Worm (Caenorhabditis elegans) whole organism, L4 larva: Measurements from ENCODE around the gene Y44A6D.7.

Experiments
- F37D6.2 ChIP-seq: sonication (generic microtip); optimal IDR thresholded peaks from 2 replicates; lab custom pipeline; 2016; ENCODE audit warnings: mild to moderate bottlenecking, missing genetic modification characterization, missing compliant biosample characterization
- F49E8.2 ChIP-seq: sonication (generic microtip); optimal IDR thresholded peaks from 2 replicates; lab custom pipeline; 2016; ENCODE audit warnings: missing compliant biosample characterization, mild to moderate bottlenecking, missing genetic modification characterization, borderline replicate concordance
- Y48G9A.11 ChIP-seq: fragments of 200-800 bp; sonication (Bioruptor generic); IDR thresholded peaks from 2 replicates; pipeline ENCODE4 v1.3.6; 2022; ENCODE audit warnings: missing genetic modification reagents, missing genetic modification characterization, missing compliant biosample characterization
- Y75B8A.6 ChIP-seq: fragments of 200-800 bp; sonication (Bioruptor generic); IDR thresholded peaks from 2 replicates; pipeline ENCODE4 v1.3.6; 2022; ENCODE audit warnings: missing genetic modification reagents, missing genetic modification characterization, missing compliant biosample characterization
- ZK337.2 ChIP-seq: fragments of 200-800 bp; sonication (Bioruptor generic); IDR thresholded peaks from 2 replicates; pipeline ENCODE4 v1.3.6; 2022; ENCODE audit warnings: missing genetic modification reagents, missing genetic modification characterization, missing compliant biosample characterization
- ZK546.5 ChIP-seq, 2 experiments: sonication (generic microtip); optimal IDR thresholded peaks; 2 replicates each; lab custom pipeline; 2017; ENCODE audit warnings: missing biosample characterization in 2 of 2, missing genetic modification characterization in 2 of 2
- aha-1 ChIP-seq: fragments of 150-350 bp; peaks from one replicate; lab custom pipeline; 2014; ENCODE audit warnings: missing biosample characterization, missing genetic modification characterization
- ceh-20 ChIP-seq: fragments of 200-800 bp; sonication (Bioruptor generic); IDR thresholded peaks from 2 replicates; pipeline ENCODE4 v1.3.6; 2022; ENCODE audit warnings: missing genetic modification reagents, missing genetic modification characterization, missing compliant biosample characterization
- ceh-82 ChIP-seq: sonication (generic microtip); optimal IDR thresholded peaks from 2 replicates; lab custom pipeline; 2017; ENCODE audit warnings: missing biosample characterization, missing genetic modification characterization
- daf-16 ChIP-seq, 3 experiments: sonication (generic microtip); optimal IDR thresholded peaks; 2 replicates each; lab custom pipeline; 2016 to 2017; ENCODE audit warnings: missing genetic modification characterization in 3 of 3, missing genetic modification reagents in 3 of 3, mild to moderate bottlenecking in 2 of 3, missing compliant biosample characterization in 2 of 3, missing biosample characterization in 1 of 3, moderate library complexity in 1 of 3
- egl-27 ChIP-seq: sonication (generic microtip); optimal IDR thresholded peaks from 3 replicates; lab custom pipeline; 2017; ENCODE audit warnings: missing biosample characterization, missing genetic modification reagents, missing genetic modification characterization
- hif-1 ChIP-seq, 2 experiments: sonication (generic microtip); optimal IDR thresholded peaks; 2 replicates each; lab custom pipeline; 2016 to 2017; ENCODE audit warnings: missing compliant biosample characterization in 2 of 2, missing genetic modification characterization in 2 of 2, missing genetic modification reagents in 2 of 2, missing genotype in 2 of 2, mild to moderate bottlenecking in 1 of 2
- hlh-30 ChIP-seq: sonication (generic microtip); optimal IDR thresholded peaks from 2 replicates; lab custom pipeline; 2017; ENCODE audit warnings: antibody characterized with exemption, mild to moderate bottlenecking, missing genetic modification characterization, missing compliant biosample characterization; ENCODE audit not compliant: insufficient read depth
- hmg-1.1 ChIP-seq: fragments of 200-800 bp; sonication (Bioruptor generic); IDR thresholded peaks from 2 replicates; pipeline ENCODE4 v1.3.6; 2022; ENCODE audit warnings: missing genetic modification reagents, missing genetic modification characterization, missing compliant biosample characterization
- lin-1 ChIP-seq: fragments of 200-800 bp; sonication (Bioruptor generic); IDR thresholded peaks from 2 replicates; pipeline ENCODE4 v1.3.6; 2022; ENCODE audit warnings: missing genetic modification reagents, missing genetic modification characterization, missing compliant biosample characterization
- lin-13 ChIP-seq: fragments of 150-350 bp; optimal IDR thresholded peaks from 2 replicates; lab custom pipeline; 2014; ENCODE audit warnings: missing biosample characterization, missing genetic modification reagents, missing genetic modification characterization
- lin-38 ChIP-seq: fragments of 200-800 bp; sonication (Bioruptor generic); IDR thresholded peaks from 2 replicates; pipeline ENCODE4 v1.3.6; 2022; ENCODE audit warnings: missing genetic modification reagents, missing genetic modification characterization, missing compliant biosample characterization
- lsy-2 ChIP-seq, 2 experiments: fragments of 150-350 bp in 1 of 2; sonication (generic microtip) in 1 of 2; optimal IDR thresholded peaks; 2 replicates each; lab custom pipeline; 2014 to 2017; ENCODE audit warnings: missing biosample characterization in 2 of 2, missing genetic modification characterization in 2 of 2
- mep-1 ChIP-seq: fragments of 150-350 bp; sonication (generic microtip); optimal IDR thresholded peaks from 3 replicates; lab custom pipeline; 2014; ENCODE audit warnings: missing biosample characterization, missing genetic modification characterization
- mes-2 ChIP-seq: sonication (generic microtip); optimal IDR thresholded peaks from 2 replicates; lab custom pipeline; 2016; ENCODE audit warnings: missing genotype, mild to moderate bottlenecking, missing genetic modification characterization, missing compliant biosample characterization; ENCODE audit not compliant: poor library complexity, severe bottlenecking
- mxl-3 ChIP-seq: fragments of 200-800 bp; sonication (Bioruptor generic); optimal IDR thresholded peaks from 2 replicates; lab custom pipeline; 2018; ENCODE audit warnings: mild to moderate bottlenecking, missing genetic modification characterization, missing compliant biosample characterization
- nhr-102 ChIP-seq: sonication (generic microtip); optimal IDR thresholded peaks from 2 replicates; lab custom pipeline; 2016; ENCODE audit warnings: mild to moderate bottlenecking, missing genetic modification characterization, moderate library complexity, missing compliant biosample characterization
- nhr-28 ChIP-seq: fragments of 150-350 bp; optimal IDR thresholded peaks from 2 replicates; lab custom pipeline; 2014; ENCODE audit warnings: missing biosample characterization, missing genetic modification characterization
- nhr-6 ChIP-seq: fragments of 150-350 bp; optimal IDR thresholded peaks from 2 replicates; lab custom pipeline; 2014; ENCODE audit warnings: missing biosample characterization, missing genetic modification characterization
- nhr-77 ChIP-seq: fragments of 150-350 bp; optimal IDR thresholded peaks from 2 replicates; lab custom pipeline; 2014; ENCODE audit warnings: missing biosample characterization, missing genetic modification characterization
- pha-4 ChIP-seq, 2 experiments: fragments of 150-350 bp in 1 of 2; fragments of 200-800 bp in 1 of 2; sonication (Bioruptor generic) in 1 of 2; IDR thresholded peaks in 1 of 2; optimal IDR thresholded peaks in 1 of 2; 2 replicates each; pipeline versions ENCODE4 v1.3.6 to Lab custom; 2014 to 2022; ENCODE audit warnings: missing genetic modification characterization in 2 of 2, missing genetic modification reagents in 2 of 2, missing biosample characterization in 1 of 2, missing compliant biosample characterization in 1 of 2
- php-3 ChIP-seq: fragments of 200-800 bp; sonication (Bioruptor generic); IDR thresholded peaks from 2 replicates; pipeline ENCODE4 v1.3.6; 2022; ENCODE audit warnings: missing genetic modification reagents, missing genetic modification characterization, missing compliant biosample characterization
- pqm-1 ChIP-seq: sonication (generic microtip); optimal IDR thresholded peaks from 2 replicates; lab custom pipeline; 2017; ENCODE audit warnings: missing biosample characterization, missing genetic modification characterization
- snpc-1.2 ChIP-seq: fragments of 200-800 bp; sonication (Bioruptor generic); IDR thresholded peaks from 2 replicates; pipeline ENCODE4 v1.3.6; 2022; ENCODE audit warnings: missing genetic modification reagents, missing genetic modification characterization, missing compliant biosample characterization
- spr-3 ChIP-seq: fragments of 200-800 bp; sonication (Bioruptor generic); optimal IDR thresholded peaks from 2 replicates; lab custom pipeline; 2018; ENCODE audit warnings: mild to moderate bottlenecking, missing genetic modification characterization, missing compliant biosample characterization
- vab-7 ChIP-seq: fragments of 200-800 bp; sonication (Bioruptor generic); IDR thresholded peaks from 2 replicates; pipeline ENCODE4 v1.3.6; 2022; ENCODE audit warnings: missing genetic modification reagents, missing genetic modification characterization, missing compliant biosample characterization
- zag-1 ChIP-seq: fragments of 150-350 bp; optimal IDR thresholded peaks from 2 replicates; lab custom pipeline; 2014; ENCODE audit warnings: missing biosample characterization, missing genetic modification characterization
- zfp-2 ChIP-seq: sonication (generic microtip); optimal IDR thresholded peaks from 2 replicates; lab custom pipeline; 2016; ENCODE audit warnings: mild to moderate bottlenecking, missing genetic modification characterization, missing compliant biosample characterization
- zip-11 ChIP-seq: fragments of 200-800 bp; sonication (Bioruptor generic); IDR thresholded peaks from 2 replicates; pipeline ENCODE4 v1.3.6; 2022; ENCODE audit warnings: missing genetic modification characterization, missing compliant biosample characterization

Gene Y44A6D.7

DNA sequence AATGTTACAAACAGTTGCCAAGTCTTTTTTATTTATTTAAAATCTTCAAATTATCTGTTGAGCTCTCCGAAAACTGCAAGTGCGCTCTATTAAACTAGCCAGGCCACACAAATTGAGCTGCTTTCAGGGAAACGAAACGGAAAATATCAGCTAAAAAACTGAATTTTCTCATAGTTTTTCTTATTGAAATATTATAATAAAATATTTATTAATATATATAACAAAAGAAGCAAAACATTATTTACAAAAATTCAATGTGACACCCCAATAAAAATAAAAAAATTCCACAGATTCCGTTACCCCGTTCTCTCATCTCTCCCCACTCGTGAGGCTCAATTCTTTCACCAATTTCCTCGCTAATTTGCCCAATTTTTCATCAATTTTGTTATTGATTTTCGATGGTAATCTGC is 18.0 kb downstream of the Y44A6D.7 start:
- 0 out of 2 replicates have a peak, but pooled peaks have one; percentile 9 for TF ChIP-seq vab-7 (GFP tag; lab: Robert Waterston, UW)
- TF ChIP-seq zip-11, result no peak
- TF ChIP-seq spr-3 (GFP tag; lab: Kevin White, UChicago), result no peak
- TF ChIP-seq mes-2 (tag; lab: Kevin White, UChicago), result peak; percentile 67
- TF ChIP-seq mep-1 (tag; lab: Kevin White, UChicago), result peak; percentile 19
- peak; percentile 72 for TF ChIP-seq lin-38 (GFP tag; lab: Robert Waterston, UW)
- TF ChIP-seq lin-1, result no peak
- TF ChIP-seq hif-1 (tag; optimal IDR thresholded peaks at IDR 0.05; lab: Kevin White, UChicago), result peak in 1 of 2 experiments; percentile 64
- TF ChIP-seq hmg-1.1 (GFP tag; lab: Robert Waterston, UW), result no peak
- TF ChIP-seq lsy-2 (tag; optimal IDR thresholded peaks at IDR 0.05; lab: Kevin White, UChicago), result peak in 1 of 2 experiments; percentile 39
- TF ChIP-seq F37D6.2 (tag; lab: Kevin White, UChicago), result no peak
- peak; percentile 64 for TF ChIP-seq aha-1 (tag; lab: Kevin White, UChicago)

DNA sequence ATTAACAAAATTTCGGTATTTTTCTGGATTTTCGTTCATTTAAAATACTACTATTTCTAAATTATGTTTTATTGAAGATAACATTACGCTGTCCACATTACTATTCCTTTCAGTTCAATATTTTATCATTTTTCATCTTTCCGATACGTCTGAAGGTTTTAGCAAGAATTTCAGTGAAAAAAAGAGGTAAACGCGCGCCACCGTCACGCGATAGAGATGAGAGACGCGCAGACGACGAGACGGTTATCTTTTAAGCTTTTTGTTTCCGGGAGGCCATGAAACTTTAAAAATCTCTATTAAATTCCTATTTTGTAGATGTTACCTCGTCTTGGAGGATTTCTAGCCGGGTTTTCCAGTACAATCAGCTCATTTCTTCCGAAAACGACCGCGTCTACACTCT is 23.2 kb downstream of the Y44A6D.7 start, which contains the start of gene mrps-12:
mrps-12 (plus strand) TSS at position 316 of the 400 bp plus-strand sequence.
- peak; percentile 3 for TF ChIP-seq nhr-6 (tag; lab: Kevin White, UChicago)
- peak; percentile 63 for TF ChIP-seq lin-38 (GFP tag; lab: Robert Waterston, UW)
- peak; percentile 43 for TF ChIP-seq aha-1 (tag; lab: Kevin White, UChicago)
- no peak for TF ChIP-seq spr-3 (GFP tag; lab: Kevin White, UChicago)
- TF ChIP-seq mes-2 (tag; lab: Kevin White, UChicago), result peak; percentile 55
- TF ChIP-seq lsy-2 (tag; optimal IDR thresholded peaks at IDR 0.05; lab: Kevin White, UChicago), result peak in 1 of 2 experiments; percentile 23
- TF ChIP-seq ZK337.2, result no peak
- TF ChIP-seq hlh-30 (tag; lab: Kevin White, UChicago), result peak; percentile 23
- no peak for TF ChIP-seq nhr-77 (tag; lab: Kevin White, UChicago)
- peak; percentile 11 for TF ChIP-seq mep-1 (tag; lab: Kevin White, UChicago)
- no peak for TF ChIP-seq daf-16 (GFP tag; optimal IDR thresholded peaks at IDR 0.05; lab: Kevin White, UChicago)
- peak; percentile 0 for TF ChIP-seq daf-16 (tag; optimal IDR thresholded peaks at IDR 0.05; lab: Kevin White, UChicago)

DNA sequence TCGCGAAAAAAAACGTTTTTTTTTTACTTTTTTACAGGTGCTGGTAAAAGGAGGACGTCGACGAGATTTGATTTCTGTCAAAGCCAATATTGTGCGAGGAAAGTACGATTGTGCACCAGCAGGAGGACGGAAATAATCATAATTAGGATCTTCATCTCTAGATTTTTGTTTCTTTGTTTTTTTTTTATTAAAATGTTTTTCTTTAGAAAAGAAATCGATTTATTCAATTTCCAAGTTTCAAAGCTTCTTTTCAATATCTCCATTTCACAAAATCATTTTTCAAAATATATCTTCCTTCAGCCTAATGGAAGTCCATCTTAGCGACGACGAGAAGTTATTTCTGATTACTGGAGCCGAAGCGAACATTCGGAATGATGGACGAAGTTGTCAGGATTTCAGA is 24.0 kb downstream of the Y44A6D.7 start, which contains the start of gene exos-7:
exos-7 (plus strand) TSS at position 301 of the 400 bp plus-strand sequence.
- TF ChIP-seq php-3 (GFP tag; lab: Robert Waterston, UW) (no peak), lin-13 (no peak), ceh-82 (tag; lab: Kevin White, UChicago) (no peak), nhr-28 (tag; lab: Kevin White, UChicago) (no peak), zfp-2 (tag; lab: Kevin White, UChicago) (no peak), Y75B8A.6 (GFP tag; lab: Robert Waterston, UW) (no peak), aha-1 (tag; lab: Kevin White, UChicago) (no peak), lin-1 (no peak)

DNA sequence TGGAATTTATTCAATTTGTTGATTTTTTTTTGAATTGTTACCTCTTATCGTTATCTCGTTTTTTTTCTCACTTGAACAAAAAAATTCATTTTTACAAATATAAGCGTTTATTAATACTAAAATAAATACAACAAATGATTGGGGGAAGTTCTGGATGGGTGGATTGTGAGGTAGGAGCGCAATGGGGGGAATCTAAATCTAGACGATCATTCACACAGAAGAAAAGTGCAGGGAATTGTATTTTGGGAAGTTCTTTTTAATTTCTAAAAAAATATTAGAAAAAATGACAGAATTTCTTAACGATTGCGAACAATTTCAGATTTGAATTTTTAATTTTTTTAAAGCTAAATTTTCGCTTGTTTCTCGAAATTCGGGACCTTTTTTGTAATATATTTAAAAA is 27.0 kb downstream of the Y44A6D.7 start:
- no peak for TF ChIP-seq nhr-102 (tag; lab: Kevin White, UChicago)
- no peak for TF ChIP-seq zag-1 (tag; lab: Kevin White, UChicago)
- no peak for TF ChIP-seq pha-4 (GFP tag; IDR thresholded peaks at IDR 0.05; lab: Robert Waterston, UW)
- TF ChIP-seq pha-4 (tag; optimal IDR thresholded peaks at IDR 0.05; lab: Kevin White, UChicago), result no peak
- TF ChIP-seq Y48G9A.11 (GFP tag; lab: Robert Waterston, UW), result no peak
- no peak for TF ChIP-seq mes-2 (tag; lab: Kevin White, UChicago)

DNA sequence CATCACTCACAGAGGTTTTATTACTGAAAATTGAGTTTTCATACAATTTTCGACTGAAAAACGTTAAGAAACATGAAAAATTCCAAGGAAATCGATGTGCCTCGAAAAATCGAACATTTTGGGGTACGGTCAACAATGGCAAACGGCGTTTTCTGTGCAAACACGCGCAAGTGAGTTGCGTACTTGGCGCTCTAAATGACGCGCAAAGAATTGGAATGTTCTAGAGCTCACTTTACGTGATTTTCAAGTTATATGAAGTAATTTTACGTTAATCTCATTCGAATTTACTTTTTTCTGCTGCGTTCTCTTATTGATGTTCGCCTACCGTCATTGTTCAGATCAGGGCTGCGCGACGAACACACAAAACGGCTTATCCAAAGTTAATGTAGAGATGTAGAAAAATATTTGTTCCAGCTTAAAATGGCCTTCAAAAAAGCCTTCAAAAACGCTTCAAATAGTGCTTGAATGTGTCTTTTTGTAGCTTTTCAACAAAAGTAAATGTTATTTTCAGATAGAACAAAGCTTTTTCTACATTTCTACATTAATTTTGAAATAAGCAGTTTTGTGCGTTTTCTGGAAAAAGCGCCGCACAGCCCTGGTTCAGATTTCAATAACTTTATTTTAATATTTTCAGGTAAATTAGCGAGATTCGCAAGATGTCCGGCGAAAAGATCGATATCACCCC is 31.1 kb downstream of the Y44A6D.7 start, which contains the start of the genes F31D4.2 and fkb-6:
F31D4.2 (minus strand) TSS at position 23 of the 685 bp plus-strand sequence.
fkb-6 (plus strand) TSS at position 635 of the 685 bp plus-strand sequence.
- TF ChIP-seq mxl-3 (GFP tag; lab: Kevin White, UChicago) (no peak), lin-38 (GFP tag; lab: Robert Waterston, UW) (peak; percentile 75), snpc-1.2 (0 out of 2 replicates have a peak, but pooled peaks have one; percentile 43), Y48G9A.11 (GFP tag; lab: Robert Waterston, UW) (0 out of 2 replicates have a peak, but pooled peaks have one; percentile 5), egl-27 (tag; lab: Kevin White, UChicago) (no peak), php-3 (GFP tag; lab: Robert Waterston, UW) (no peak), hmg-1.1 (GFP tag; lab: Robert Waterston, UW) (peak; percentile 61; the same call in 1 of the 2 replicates), lin-1 (0 out of 2 replicates have a peak, but pooled peaks have one; percentile 30), nhr-6 (tag; lab: Kevin White, UChicago) (peak; percentile 27), daf-16 (GFP tag; optimal IDR thresholded peaks at IDR 0.05; lab: Kevin White, UChicago) (peak in 1 of 2 experiments; percentile 3), daf-16 (tag; optimal IDR thresholded peaks at IDR 0.05; lab: Kevin White, UChicago) (peak; percentile 38), ZK546.5 (tag; optimal IDR thresholded peaks at IDR 0.05; lab: Kevin White, UChicago) (no peak), hlh-30 (tag; lab: Kevin White, UChicago) (peak; percentile 58), F49E8.2 (tag; lab: Kevin White, UChicago) (peak; percentile 35), nhr-28 (tag; lab: Kevin White, UChicago) (peak; percentile 61), ZK337.2 (no peak), F37D6.2 (tag; lab: Kevin White, UChicago) (peak; percentile 11), ceh-20 (GFP tag; lab: Robert Waterston, UW) (peak; percentile 49), hif-1 (tag; optimal IDR thresholded peaks at IDR 0.05; lab: Kevin White, UChicago) (peak; percentile 25 to 96), pqm-1 (tag; lab: Kevin White, UChicago) (no peak)
